Worm (Caenorhabditis elegans): Measurements from ENCODE around the gene F38B6.7.

The F38B6.7 gene

DNA sequence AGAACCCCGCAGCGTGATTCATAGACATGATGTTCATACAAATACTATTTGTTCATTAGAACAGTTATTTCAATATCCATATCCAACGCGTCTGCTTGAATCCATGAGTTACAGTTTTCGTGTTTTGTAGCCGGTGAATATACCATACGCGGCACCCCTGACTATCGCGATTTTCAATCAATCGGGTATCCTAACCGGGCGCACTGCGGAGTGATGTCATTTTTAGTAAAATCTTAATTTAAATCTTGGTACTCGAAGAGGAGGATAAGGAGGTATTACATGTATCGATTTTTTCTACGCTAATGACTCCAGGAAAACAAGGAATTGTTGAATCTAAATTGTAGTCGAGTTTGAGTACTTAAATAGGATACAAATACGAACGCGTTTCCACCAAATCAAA lies 28.8 kb downstream of the F38B6.7 start (continued):
- no peak for TF ChIP-seq mxl-2 (GFP tag; conservative IDR thresholded peaks at IDR 0.05)
- no peak for TF ChIP-seq spr-1 (tag; optimal IDR thresholded peaks at IDR 0.05)
- TF ChIP-seq egl-27 (tag; optimal IDR thresholded peaks at IDR 0.05): no peak

DNA sequence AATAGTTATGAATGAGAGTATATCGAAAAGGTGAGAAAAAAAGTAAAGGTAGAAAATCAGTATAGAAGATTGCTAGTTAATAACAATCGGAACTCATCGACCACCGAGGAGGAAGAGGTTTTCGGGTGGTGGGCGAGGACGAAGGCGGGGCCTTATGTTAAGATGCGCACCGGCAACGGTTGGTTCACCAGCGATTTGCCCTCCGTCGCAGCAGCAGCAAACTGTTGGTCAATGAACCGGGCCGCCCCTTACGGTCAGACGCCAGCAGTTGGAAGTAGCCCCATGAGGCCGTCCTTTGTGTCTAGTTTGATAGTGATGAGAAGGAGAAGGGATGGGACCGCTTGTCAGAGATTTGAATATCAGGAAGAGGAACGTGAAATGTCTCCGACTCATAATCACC lies 29.3 kb downstream of the F38B6.7 start, which contains the start of gene nhr-137:
TSS of gene nhr-137 (minus strand) at position 101 of the 400 bp plus-strand sequence.
- TF ChIP-seq F26F4.8 (GFP tag; conservative IDR thresholded peaks at IDR 0.05) (0 out of 2 replicates have a peak, but pooled peaks have one; percentile 11), vab-7 (GFP tag; IDR thresholded peaks at IDR 0.05) (no peak), zfp-3 (GFP tag; conservative IDR thresholded peaks at IDR 0.05) (no peak), cey-2 (tag; optimal IDR thresholded peaks at IDR 0.05; ENCODE audit: borderline replicate concordance, insufficient read depth) (no peak), set-16 (GFP tag; IDR thresholded peaks at IDR 0.05) (peak; percentile 74), R02D3.7 (tag; optimal IDR thresholded peaks at IDR 0.05) (no peak)

DNA sequence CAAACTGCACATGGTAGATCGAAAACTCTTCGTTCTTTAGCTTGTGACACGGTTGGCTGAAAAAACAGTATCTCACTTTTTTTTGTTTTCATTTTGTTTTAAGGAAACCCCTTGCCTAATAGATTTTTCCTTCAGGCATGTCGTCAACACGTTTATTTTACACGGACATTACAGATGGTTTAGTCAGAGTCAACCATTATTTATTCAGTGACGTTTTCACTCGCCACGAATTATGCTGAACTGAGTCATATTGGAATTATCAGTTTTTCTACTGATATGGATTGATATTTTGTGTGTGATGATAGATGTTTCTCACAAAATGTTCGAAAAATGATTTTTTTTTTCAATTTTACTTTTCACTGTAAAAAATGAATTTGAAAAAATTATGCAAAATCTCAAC lies 30.7 kb downstream of the F38B6.7 start:
- peak; percentile 85 for TF ChIP-seq pqm-1 (tag; optimal IDR thresholded peaks at IDR 0.05)
- TF ChIP-seq hlh-11 (tag; optimal IDR thresholded peaks at IDR 0.05): peak; percentile 65
- TF ChIP-seq dve-1 (tag; optimal IDR thresholded peaks at IDR 0.05; ENCODE audit: insufficient read depth): peak; percentile 54
- no peak for TF ChIP-seq mxl-3 (GFP tag; optimal IDR thresholded peaks at IDR 0.05)
- peak; percentile 75 for TF ChIP-seq nhr-28 (tag; optimal IDR thresholded peaks at IDR 0.05)
- TF ChIP-seq daf-16 (GFP tag; optimal IDR thresholded peaks at IDR 0.05): no peak
- TF ChIP-seq daf-16 (tag; optimal IDR thresholded peaks at IDR 0.05): peak; percentile 91
- TF ChIP-seq dmd-6 (GFP tag; IDR thresholded peaks at IDR 0.05): peak; percentile 66
- no peak for TF ChIP-seq spr-3 (GFP tag; optimal IDR thresholded peaks at IDR 0.05)

DNA sequence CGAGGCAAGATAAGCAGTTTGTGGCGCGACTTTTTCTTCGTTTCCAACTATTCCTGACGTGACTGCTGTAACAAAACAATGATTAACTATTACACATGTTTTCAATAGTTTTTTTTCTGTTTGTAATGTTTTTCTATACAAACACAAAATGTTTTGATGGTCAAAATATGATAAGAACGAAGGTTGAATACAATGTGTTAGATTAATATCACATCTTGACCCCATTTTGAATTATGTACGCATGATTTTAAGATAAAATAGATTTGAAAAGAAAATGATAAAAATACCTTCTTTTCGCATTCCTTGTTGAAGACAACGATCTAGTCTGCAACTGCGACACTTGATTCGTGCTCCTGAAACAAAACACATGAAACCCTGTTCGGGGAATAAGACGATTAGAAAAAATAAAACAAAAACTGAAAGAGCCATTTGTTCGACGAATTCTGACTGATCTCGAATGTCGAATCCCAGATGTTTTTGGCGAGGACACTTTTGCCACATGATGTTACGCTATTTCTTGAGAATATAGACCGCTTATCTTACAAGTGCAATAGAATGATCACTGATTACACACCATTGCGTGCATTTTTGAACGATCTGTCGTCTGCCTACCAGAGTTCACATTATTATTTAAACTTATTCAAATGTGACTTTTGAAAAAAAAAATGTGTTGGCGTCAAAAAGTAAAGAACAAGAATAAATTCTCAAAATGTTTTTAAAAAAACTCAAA lies 32.9 kb downstream of the F38B6.7 start:
- peak; percentile 38 for TF ChIP-seq pqm-1 (tag; optimal IDR thresholded peaks at IDR 0.05)
- TF ChIP-seq nhr-11 (tag; optimal IDR thresholded peaks at IDR 0.05): no peak
- no peak for TF ChIP-seq unc-39 (tag; optimal IDR thresholded peaks at IDR 0.05)
- TF ChIP-seq skn-1 (tag; optimal IDR thresholded peaks at IDR 0.05): no peak
- no peak for TF ChIP-seq aly-2 (tag; optimal IDR thresholded peaks at IDR 0.05)
- 0 out of 2 replicates have a peak, but pooled peaks have one; percentile 28 for TF ChIP-seq php-3 (GFP tag; IDR thresholded peaks at IDR 0.05)
- no peak for TF ChIP-seq F26F4.8 (GFP tag; conservative IDR thresholded peaks at IDR 0.05)
- TF ChIP-seq zag-1 (tag; optimal IDR thresholded peaks at IDR 0.05): no peak
- no peak for TF ChIP-seq snpc-1.2 (GFP tag; IDR thresholded peaks at IDR 0.05)
- no peak for TF ChIP-seq nhr-42 (GFP tag; IDR thresholded peaks at IDR 0.05)
- TF ChIP-seq snpc-4 (tag; optimal IDR thresholded peaks at IDR 0.05): no peak
- no peak for TF ChIP-seq F49E8.2 (tag; optimal IDR thresholded peaks at IDR 0.05; ENCODE audit: borderline replicate concordance)
- TF ChIP-seq R02D3.7 (tag; optimal IDR thresholded peaks at IDR 0.05): no peak
- TF ChIP-seq hif-1 (tag; optimal IDR thresholded peaks at IDR 0.05): peak in 1 of 2 experiments; percentile 68
- TF ChIP-seq mdl-1 (tag; optimal IDR thresholded peaks at IDR 0.05): peak in 1 of 2 experiments; percentile 36
- TF ChIP-seq nhr-6 (tag; optimal IDR thresholded peaks at IDR 0.05): no peak
- TF ChIP-seq egl-27 (tag; optimal IDR thresholded peaks at IDR 0.05): no peak
- no peak for TF ChIP-seq zfp-2 (tag; optimal IDR thresholded peaks at IDR 0.05)
- no peak for TF ChIP-seq mep-1 (tag; optimal IDR thresholded peaks at IDR 0.05)
- TF ChIP-seq daf-16 (GFP tag; optimal IDR thresholded peaks at IDR 0.05): no peak
- peak; percentile 49 for TF ChIP-seq daf-16 (tag; optimal IDR thresholded peaks at IDR 0.05)
- TF ChIP-seq zip-2 (tag; optimal IDR thresholded peaks at IDR 0.05): no peak
- TF ChIP-seq dmd-9 (GFP tag; IDR thresholded peaks at IDR 0.05): no peak
- no peak for TF ChIP-seq set-16 (GFP tag; IDR thresholded peaks at IDR 0.05)
- TF ChIP-seq vab-7 (GFP tag; IDR thresholded peaks at IDR 0.05): no peak
- no peak for TF ChIP-seq Y5F2A.4 (GFP tag; optimal IDR thresholded peaks at IDR 0.05)
- no peak for TF ChIP-seq nhr-77 (tag; optimal IDR thresholded peaks at IDR 0.05)
- no peak for TF ChIP-seq spr-1 (tag; optimal IDR thresholded peaks at IDR 0.05)
- no peak for TF ChIP-seq egl-43 (GFP tag; IDR thresholded peaks at IDR 0.05)
- no peak for TF ChIP-seq F37D6.2 (tag; optimal IDR thresholded peaks at IDR 0.05)
- no peak for TF ChIP-seq rbr-2 (tag; optimal IDR thresholded peaks at IDR 0.05)
- TF ChIP-seq lsy-2 (tag; optimal IDR thresholded peaks at IDR 0.05): peak in 1 of 2 experiments; percentile 8
- TF ChIP-seq saeg-2 (GFP tag; IDR thresholded peaks at IDR 0.05): no peak
- TF ChIP-seq ceh-32 (tag; optimal IDR thresholded peaks at IDR 0.05; ENCODE audit: poor library complexity): no peak
- TF ChIP-seq ctbp-1 (GFP tag; IDR thresholded peaks at IDR 0.05): no peak

Measured in whole organism, L4 larva.